Worm (Caenorhabditis elegans): ENCODE measurements around the gene tofu-1.

- TF ChIP-seq flt-1 (GFP tag; IDR thresholded peaks at IDR 0.05) (no peak), klf-2 (GFP tag; conservative IDR thresholded peaks at IDR 0.05) (no peak), T22C8.4 (GFP tag; IDR thresholded peaks at IDR 0.05) (no peak), ztf-23 (GFP tag; IDR thresholded peaks at IDR 0.05) (no peak), ztf-29 (GFP tag; IDR thresholded peaks at IDR 0.05) (no peak), cog-1 (tag; optimal IDR thresholded peaks at IDR 0.05) (no peak), ref-1 (GFP tag; conservative IDR thresholded peaks at IDR 0.05) (no peak), med-1 (GFP tag; optimal IDR thresholded peaks at IDR 0.05; ENCODE audit: insufficient read depth) (no peak)
These were observed 39.0 kb downstream of the tofu-1 start for ce11 chrV:10019934-10020333.
